Fruit fly (Drosophila melanogaster) whole organism, prepupa: ENCODE data around the gene CG7322.

Source experiments
- Blimp-1 ChIP-seq: fragments of 200-800 bp; sonication (Bioruptor generic); optimal IDR thresholded peaks from 3 replicates; lab custom pipeline; 2017; ENCODE audit warnings: missing biosample characterization, missing genetic modification characterization, mild to moderate bottlenecking, moderate library complexity, missing genetic modification reagents
- CG10631 ChIP-seq: fragments of 200-800 bp; sonication (Bioruptor generic); optimal IDR thresholded peaks from 2 replicates; lab custom pipeline; 2016; ENCODE audit warnings: missing biosample characterization, missing genetic modification characterization
- CG10669 ChIP-seq: fragments of 200-800 bp; sonication (Bioruptor generic); optimal IDR thresholded peaks from 3 replicates; lab custom pipeline; 2018; ENCODE audit warnings: missing biosample characterization, mild to moderate bottlenecking, missing genetic modification characterization, moderate library complexity
- CG11762 ChIP-seq: fragments of 200-800 bp; sonication (Bioruptor generic); optimal IDR thresholded peaks from 3 replicates; lab custom pipeline; 2016; ENCODE audit warnings: missing biosample characterization, missing genetic modification characterization; ENCODE audit not compliant: insufficient read depth
- CG11902 ChIP-seq: fragments of 200-800 bp; sonication (Bioruptor generic); optimal IDR thresholded peaks from 3 replicates; lab custom pipeline; 2016; ENCODE audit warnings: missing biosample characterization, missing genetic modification characterization
- CG15336 ChIP-seq: fragments of 200-800 bp; sonication (Bioruptor generic); IDR thresholded peaks from 2 replicates; pipeline ENCODE4 v1.3.6; 2022; ENCODE audit warnings: missing biosample characterization, missing genetic modification characterization
- CG3032 ChIP-seq: fragments of 200-800 bp; optimal IDR thresholded peaks from 2 replicates; lab custom pipeline; 2019; ENCODE audit warnings: missing biosample characterization, mild to moderate bottlenecking, missing genetic modification characterization, moderate library complexity
- CG34406 ChIP-seq: fragments of 200-800 bp; sonication (Bioruptor generic); optimal IDR thresholded peaks from 3 replicates; lab custom pipeline; 2016; ENCODE audit warnings: missing biosample characterization, missing genetic modification characterization
- CG3919 ChIP-seq: fragments of 200-800 bp; sonication (Bioruptor generic); optimal IDR thresholded peaks from 3 replicates; lab custom pipeline; 2016; ENCODE audit warnings: missing biosample characterization, missing genetic modification characterization
- CG6163 ChIP-seq: fragments of 200-800 bp; sonication (Bioruptor generic); IDR thresholded peaks from 3 replicates; pipeline ENCODE4 v1.3.6; 2022; ENCODE audit warnings: missing biosample characterization, missing genetic modification characterization
- CG6276 ChIP-seq: fragments of 200-800 bp; sonication (Bioruptor generic); optimal IDR thresholded peaks from 2 replicates; lab custom pipeline; 2017; ENCODE audit warnings: missing biosample characterization, mild to moderate bottlenecking, missing genetic modification characterization
- CG6792 ChIP-seq: fragments of 200-800 bp; sonication (Bioruptor generic); optimal IDR thresholded peaks from 3 replicates; lab custom pipeline; 2016; ENCODE audit warnings: missing biosample characterization, missing genetic modification characterization
- CG6808 ChIP-seq: fragments of 200-800 bp; sonication (Bioruptor generic); optimal IDR thresholded peaks from 3 replicates; lab custom pipeline; 2017; ENCODE audit warnings: missing biosample characterization, missing genetic modification characterization, mild to moderate bottlenecking, moderate library complexity, missing genetic modification reagents
- CG7368 ChIP-seq: fragments of 200-800 bp; sonication (Bioruptor generic); optimal IDR thresholded peaks from 3 replicates; lab custom pipeline; 2016; ENCODE audit warnings: missing biosample characterization, missing genetic modification characterization
- CG8119 ChIP-seq: fragments of 200-800 bp; sonication (Bioruptor generic); IDR thresholded peaks from 3 replicates; pipeline ENCODE4 v1.3.6; 2022; ENCODE audit warnings: missing biosample characterization, missing genetic modification characterization
- CG8319 ChIP-seq: fragments of 200-800 bp; sonication (Bioruptor generic); optimal IDR thresholded peaks from 3 replicates; lab custom pipeline; 2016; ENCODE audit warnings: missing biosample characterization, missing genetic modification characterization
- CG9139 ChIP-seq: fragments of 200-800 bp; sonication (Bioruptor generic); optimal IDR thresholded peaks from 3 replicates; lab custom pipeline; 2017; ENCODE audit warnings: missing biosample characterization, mild to moderate bottlenecking, missing genetic modification characterization
- Eip75B ChIP-seq: fragments of 200-800 bp; sonication (Bioruptor generic); optimal IDR thresholded peaks from 3 replicates; lab custom pipeline; 2016; ENCODE audit warnings: missing biosample characterization, missing genetic modification characterization
- Eip78C ChIP-seq: fragments of 200-800 bp; sonication (Bioruptor generic); peaks from one replicate; lab custom pipeline; 2016; ENCODE audit warnings: missing biosample characterization, missing genetic modification characterization
- Eip93F ChIP-seq: fragments of 200-800 bp; sonication (Bioruptor generic); optimal IDR thresholded peaks from 2 replicates; lab custom pipeline; 2016; ENCODE audit warnings: missing biosample characterization, mild to moderate bottlenecking, missing genetic modification characterization
- Ets21C ChIP-seq: fragments of 200-800 bp; sonication (Bioruptor generic); optimal IDR thresholded peaks from 3 replicates; lab custom pipeline; 2016; ENCODE audit warnings: missing biosample characterization, missing genetic modification characterization
- Ets96B ChIP-seq: fragments of 200-800 bp; optimal IDR thresholded peaks from 2 replicates; lab custom pipeline; 2019; ENCODE audit warnings: missing biosample characterization, mild to moderate bottlenecking, missing genetic modification characterization, moderate library complexity
- Gug ChIP-seq: fragments of 200-800 bp; sonication (Bioruptor generic); IDR thresholded peaks from 2 replicates; pipeline ENCODE4 v1.3.6; 2022; ENCODE audit warnings: missing biosample characterization, missing genetic modification characterization
- Hr39 ChIP-seq: fragments of 200-800 bp; sonication (Bioruptor generic); optimal IDR thresholded peaks from 2 replicates; lab custom pipeline; 2016; ENCODE audit warnings: missing biosample characterization, missing genetic modification characterization
- Hr4 ChIP-seq: fragments of 200-800 bp; sonication (Bioruptor generic); optimal IDR thresholded peaks from 3 replicates; lab custom pipeline; 2016; ENCODE audit warnings: missing biosample characterization, missing genetic modification characterization
- Lpt ChIP-seq: fragments of 200-800 bp; sonication (Bioruptor generic); optimal IDR thresholded peaks from 3 replicates; lab custom pipeline; 2016; ENCODE audit warnings: missing biosample characterization, missing genetic modification characterization
- Met ChIP-seq: fragments of 200-800 bp; sonication (Bioruptor generic); optimal IDR thresholded peaks from 3 replicates; lab custom pipeline; 2016; ENCODE audit warnings: missing biosample characterization, missing genetic modification characterization
- Smox ChIP-seq: fragments of 200-800 bp; sonication (Bioruptor generic); optimal IDR thresholded peaks from 3 replicates; lab custom pipeline; 2016; ENCODE audit warnings: missing biosample characterization, missing genetic modification characterization
- Sox14 ChIP-seq: fragments of 200-800 bp; sonication (Bioruptor generic); optimal IDR thresholded peaks from 3 replicates; lab custom pipeline; 2016; ENCODE audit warnings: missing biosample characterization, missing genetic modification characterization
- Sox15 ChIP-seq: fragments of 200-800 bp; sonication (Bioruptor generic); optimal IDR thresholded peaks from 3 replicates; lab custom pipeline; 2016; ENCODE audit warnings: missing biosample characterization, missing genetic modification characterization
- achi ChIP-seq: fragments of 200-800 bp; sonication (Bioruptor generic); optimal IDR thresholded peaks from 3 replicates; lab custom pipeline; 2016; ENCODE audit warnings: missing biosample characterization, missing genetic modification characterization
- acj6 ChIP-seq: fragments of 200-800 bp; sonication (Bioruptor generic); optimal IDR thresholded peaks from 3 replicates; lab custom pipeline; 2016; ENCODE audit warnings: missing biosample characterization, missing genetic modification characterization
- cyc ChIP-seq: fragments of 200-800 bp; sonication (Bioruptor generic); optimal IDR thresholded peaks from 3 replicates; lab custom pipeline; 2016; ENCODE audit warnings: missing biosample characterization, missing genetic modification characterization
- dac ChIP-seq: fragments of 200-800 bp; sonication (Bioruptor generic); optimal IDR thresholded peaks from 2 replicates; lab custom pipeline; 2017; ENCODE audit warnings: missing biosample characterization, mild to moderate bottlenecking, missing genetic modification characterization
- dsx ChIP-seq: fragments of 200-800 bp; optimal IDR thresholded peaks from 3 replicates; lab custom pipeline; 2019; ENCODE audit warnings: missing biosample characterization, mild to moderate bottlenecking, missing genetic modification characterization, moderate library complexity; ENCODE audit not compliant: poor library complexity, severe bottlenecking
- esn ChIP-seq: fragments of 200-800 bp; sonication (Bioruptor generic); optimal IDR thresholded peaks from 2 replicates; lab custom pipeline; 2016; ENCODE audit warnings: missing biosample characterization, mild to moderate bottlenecking, missing genetic modification characterization, moderate library complexity
- fd85E ChIP-seq: fragments of 200-800 bp; sonication (Bioruptor generic); optimal IDR thresholded peaks from 3 replicates; lab custom pipeline; 2016; ENCODE audit warnings: missing biosample characterization, missing genetic modification characterization
- fkh ChIP-seq: fragments of 200-800 bp; sonication (Bioruptor generic); optimal IDR thresholded peaks from 3 replicates; lab custom pipeline; 2017; ENCODE audit warnings: missing biosample characterization, mild to moderate bottlenecking, missing genetic modification characterization, moderate library complexity
- lz ChIP-seq: fragments of 200-800 bp; sonication (Bioruptor generic); optimal IDR thresholded peaks from 3 replicates; lab custom pipeline; 2016; ENCODE audit warnings: missing biosample characterization, missing genetic modification characterization
- pdm3 ChIP-seq: fragments of 200-800 bp; sonication (Bioruptor generic); optimal IDR thresholded peaks from 3 replicates; lab custom pipeline; 2016; ENCODE audit warnings: missing biosample characterization, missing genetic modification characterization
- salr ChIP-seq, 2 experiments: fragments of 200-800 bp; sonication (Bioruptor generic); optimal IDR thresholded peaks; 3 replicates each; lab custom pipeline; 2016 to 2018; ENCODE audit warnings: missing biosample characterization in 2 of 2, missing genetic modification characterization in 2 of 2, mild to moderate bottlenecking in 1 of 2
- spab ChIP-seq: fragments of 200-800 bp; sonication (Bioruptor generic); optimal IDR thresholded peaks from 2 replicates; lab custom pipeline; 2017; ENCODE audit warnings: missing biosample characterization, mild to moderate bottlenecking, missing genetic modification characterization, missing genetic modification reagents
- ss ChIP-seq, 2 experiments: fragments of 200-800 bp; sonication (Bioruptor generic); optimal IDR thresholded peaks; 2 replicates in 1 of 2; 3 replicates in 1 of 2; lab custom pipeline; 2017 to 2018; ENCODE audit warnings: mild to moderate bottlenecking in 2 of 2, missing biosample characterization in 2 of 2, missing genetic modification characterization in 2 of 2, moderate library complexity in 1 of 2
- svp ChIP-seq: fragments of 200-800 bp; sonication (Bioruptor generic); peaks from one replicate; lab custom pipeline; 2016; ENCODE audit warnings: missing biosample characterization, missing genetic modification characterization
- topi ChIP-seq: fragments of 200-800 bp; sonication (Bioruptor generic); optimal IDR thresholded peaks from 3 replicates; lab custom pipeline; 2016; ENCODE audit warnings: missing biosample characterization, missing genetic modification characterization
- vri ChIP-seq: fragments of 200-800 bp; sonication (Bioruptor generic); optimal IDR thresholded peaks from 3 replicates; lab custom pipeline; 2016; ENCODE audit warnings: missing biosample characterization, mild to moderate bottlenecking, missing genetic modification characterization

CG7322 gene

DNA sequence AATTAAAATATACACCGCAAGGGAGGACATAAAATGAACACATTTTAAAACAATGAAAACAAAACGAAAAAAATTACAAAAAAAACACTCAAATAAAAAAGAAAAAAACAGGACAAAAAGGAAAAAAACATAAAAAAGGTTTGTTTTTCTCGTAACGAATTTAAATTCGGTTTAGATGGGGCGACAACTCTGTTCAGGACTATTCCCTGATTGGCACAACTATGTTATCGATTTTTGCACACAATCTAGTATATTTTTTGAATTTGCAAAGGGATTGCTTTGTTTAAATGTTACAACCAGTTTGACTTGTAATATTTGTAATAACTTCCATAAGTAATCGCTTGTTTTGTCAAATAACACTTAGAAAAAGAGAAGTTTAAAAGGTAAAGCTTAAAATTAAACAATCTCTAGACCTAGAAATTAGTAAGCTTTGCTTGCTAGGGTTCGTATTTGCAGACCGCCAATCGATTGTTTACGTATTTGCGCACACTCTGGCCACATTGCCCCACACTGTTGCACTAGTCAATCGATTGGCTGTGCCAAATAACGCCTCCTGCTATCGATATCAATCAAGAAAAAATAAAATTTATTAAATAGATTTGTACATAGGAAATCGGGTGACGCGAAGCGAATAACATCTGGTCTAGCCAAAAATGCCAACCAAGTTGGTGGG is 26.6 kb upstream of the CG7322 start, which contains the start of gene CG7332:
TSS of gene CG7332 (plus strand) at position 515 of the 673 bp plus-strand sequence.
- TF ChIP-seq Eip78C (GFP tag; lab: Kevin White, UChicago) (peak; percentile 45), salr (GFP tag; optimal IDR thresholded peaks at IDR 0.05; lab: Kevin White, UChicago) (no peak), Eip75B (GFP tag; lab: Kevin White, UChicago) (no peak), CG9139 (GFP tag; lab: Kevin White, UChicago) (no peak), CG10669 (no peak), Hr39 (GFP tag; lab: Kevin White, UChicago) (peak; percentile 8), cyc (GFP tag; lab: Kevin White, UChicago) (peak; percentile 1), CG11902 (GFP tag; lab: Kevin White, UChicago) (no peak), CG6276 (no peak), esn (GFP tag; lab: Kevin White, UChicago) (peak; percentile 10), spab (GFP tag; lab: Kevin White, UChicago) (no peak), CG10631 (no peak), CG3032 (tag; lab: Kevin White, UChicago) (no peak)

DNA sequence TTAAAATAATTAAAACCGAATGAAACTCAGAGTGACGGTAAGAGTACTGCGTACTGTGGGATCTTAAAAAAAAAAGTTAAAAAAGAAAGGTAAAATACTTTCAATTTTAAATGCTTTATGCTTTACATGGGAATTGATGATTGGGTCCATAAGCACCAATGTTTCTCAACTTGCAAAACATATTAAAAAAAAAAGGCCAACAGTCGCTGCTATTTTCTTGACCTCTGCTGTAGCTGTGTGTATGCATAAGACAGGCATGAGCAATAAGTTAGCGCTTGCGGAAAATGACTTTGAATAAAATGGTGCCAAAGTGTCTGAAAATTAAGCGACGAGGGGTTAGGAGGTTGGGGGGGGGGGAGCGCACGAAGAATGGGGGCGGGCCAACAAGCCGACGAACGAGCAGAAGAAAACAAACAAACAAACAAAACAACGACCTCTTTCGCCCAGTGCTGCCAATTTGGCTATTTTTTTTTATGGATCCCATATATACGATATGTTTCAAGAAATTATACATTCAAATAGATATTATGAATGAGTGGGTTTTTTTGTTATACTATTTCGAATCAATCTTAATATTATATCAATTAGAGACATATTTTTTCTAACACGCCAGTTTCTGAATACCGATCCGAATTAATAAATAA is 12.1 kb upstream of the CG7322 start:
- TF ChIP-seq Sox15 (GFP tag; lab: Kevin White, UChicago) (peak; percentile 54), CG8119 (peak; percentile 68), vri (no peak), Hr4 (GFP tag; lab: Kevin White, UChicago) (no peak), CG6792 (GFP tag; lab: Kevin White, UChicago) (peak; percentile 61), fkh (peak; percentile 59), Ets96B (tag; lab: Kevin White, UChicago) (peak; percentile 56), CG8319 (GFP tag; lab: Kevin White, UChicago) (peak; percentile 38), lz (GFP tag; lab: Kevin White, UChicago) (peak; percentile 71), Gug (peak; percentile 68), Met (GFP tag; lab: Kevin White, UChicago) (no peak), dsx (GFP tag; lab: Kevin White, UChicago) (no peak), CG11762 (GFP tag; lab: Kevin White, UChicago) (peak; percentile 56), CG7368 (GFP tag; lab: Kevin White, UChicago) (peak; percentile 77), Ets21C (GFP tag; lab: Kevin White, UChicago) (peak; percentile 63), CG10631 (peak; percentile 69), cyc (GFP tag; lab: Kevin White, UChicago) (peak; percentile 73), acj6 (GFP tag; lab: Kevin White, UChicago) (peak; percentile 77), Eip75B (GFP tag; lab: Kevin White, UChicago) (peak; percentile 68), Smox (GFP tag; lab: Kevin White, UChicago) (peak; percentile 61), Blimp-1 (GFP tag; lab: Kevin White, UChicago) (no peak), CG15336 (GFP tag; lab: Robert Waterston, UW) (peak; percentile 58), fd85E (GFP tag; lab: Kevin White, UChicago) (no peak), CG3919 (GFP tag; lab: Kevin White, UChicago) (peak; percentile 79), svp (GFP tag; lab: Kevin White, UChicago) (no peak), spab (GFP tag; lab: Kevin White, UChicago) (peak; percentile 71), Sox14 (GFP tag; lab: Kevin White, UChicago) (peak; percentile 66), CG9139 (GFP tag; lab: Kevin White, UChicago) (no peak), CG6808 (GFP tag; lab: Kevin White, UChicago) (peak; percentile 76), achi (GFP tag; lab: Kevin White, UChicago) (peak; percentile 73), ss (GFP tag; optimal IDR thresholded peaks at IDR 0.05; lab: Kevin White, UChicago) (peak; percentile 65 to 70), CG3032 (tag; lab: Kevin White, UChicago) (peak; percentile 59), CG6163 (peak; percentile 86), Eip78C (GFP tag; lab: Kevin White, UChicago) (peak; percentile 94), topi (GFP tag; lab: Kevin White, UChicago) (peak; percentile 78), dac (GFP tag; lab: Kevin White, UChicago) (no peak), CG11902 (GFP tag; lab: Kevin White, UChicago) (peak; percentile 55), CG34406 (peak; percentile 76), Eip93F (GFP tag; lab: Kevin White, UChicago) (no peak), Lpt (peak; percentile 29), pdm3 (GFP tag; lab: Kevin White, UChicago) (no peak)
